Fruit fly (Drosophila melanogaster): Measurements from ENCODE around the gene CG5194.

The CG5194 gene

dm6 chr3L:9033999-9034626 is 24.5 kb upstream of the CG5194 start (continued):
- TF ChIP-seq acj6 (GFP tag; optimal IDR thresholded peaks at IDR 0.05) (peak; percentile 22), spab (GFP tag; optimal IDR thresholded peaks at IDR 0.05) (peak; percentile 75), CG1621 (tag; optimal IDR thresholded peaks at IDR 0.05) (no peak), CG8319 (GFP tag; optimal IDR thresholded peaks at IDR 0.05) (peak; percentile 66), CG16779 (tag; optimal IDR thresholded peaks at IDR 0.05) (no peak), salr (GFP tag; optimal IDR thresholded peaks at IDR 0.05) (no peak), Eip78C (GFP tag) (peak; percentile 86), CG8632 (GFP tag; optimal IDR thresholded peaks at IDR 0.05) (peak; percentile 36), Eip93F (GFP tag; optimal IDR thresholded peaks at IDR 0.05) (no peak), dsx (GFP tag; optimal IDR thresholded peaks at IDR 0.05; ENCODE audit: poor library complexity, severe bottlenecking) (peak; percentile 29), achi (GFP tag; optimal IDR thresholded peaks at IDR 0.05) (peak; percentile 48), svp (GFP tag) (peak; percentile 85), CG10631 (GFP tag; optimal IDR thresholded peaks at IDR 0.05) (no peak), net (GFP tag; optimal IDR thresholded peaks at IDR 0.05) (peak; percentile 23), Hr4 (GFP tag; optimal IDR thresholded peaks at IDR 0.05) (no peak), Ets96B (tag; optimal IDR thresholded peaks at IDR 0.05) (peak; percentile 71), dac (GFP tag; optimal IDR thresholded peaks at IDR 0.05) (no peak), CG32006 (GFP tag; optimal IDR thresholded peaks at IDR 0.05) (peak; percentile 16), CG6163 (GFP tag; IDR thresholded peaks at IDR 0.05) (peak; percentile 84), lz (GFP tag; optimal IDR thresholded peaks at IDR 0.05) (peak; percentile 3), CG8119 (GFP tag; IDR thresholded peaks at IDR 0.05) (peak; percentile 40; the same call in 1 of the 3 replicates), CG6792 (GFP tag; optimal IDR thresholded peaks at IDR 0.05) (peak; percentile 33), Hr38 (GFP tag; optimal IDR thresholded peaks at IDR 0.05) (no peak), Met (GFP tag; optimal IDR thresholded peaks at IDR 0.05) (peak; percentile 72), Hr39 (GFP tag; optimal IDR thresholded peaks at IDR 0.05) (peak; percentile 67), Ets21C (GFP tag; optimal IDR thresholded peaks at IDR 0.05) (peak; percentile 24), eg (GFP tag; IDR thresholded peaks at IDR 0.05) (0 out of 3 replicates have a peak, but pooled peaks have one; percentile 36)

DNA sequence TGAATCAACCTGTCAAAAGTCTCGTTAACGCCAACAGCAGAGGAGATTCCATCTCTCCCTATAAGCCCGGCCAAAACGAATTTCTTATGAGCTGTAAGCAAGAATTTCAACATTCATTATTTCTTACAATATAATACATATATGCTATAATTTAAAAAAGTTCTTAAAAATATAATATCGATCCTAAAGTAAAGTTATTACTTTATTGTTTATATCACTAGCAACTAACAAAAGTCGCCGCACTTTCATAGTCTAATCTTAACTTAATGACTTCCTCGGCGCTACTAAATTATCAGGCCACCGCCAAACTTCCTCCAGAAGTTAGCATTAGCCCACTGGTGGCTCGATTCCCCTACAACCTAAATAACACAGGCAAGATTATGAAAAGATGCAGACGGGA is 23.9 kb upstream of the CG5194 start:
- TF ChIP-seq CG31627 (GFP tag; optimal IDR thresholded peaks at IDR 0.05) (peak; percentile 38), Eip93F (GFP tag; optimal IDR thresholded peaks at IDR 0.05) (no peak), CG11294 (GFP tag; IDR thresholded peaks at IDR 0.05) (no peak), dac (GFP tag; optimal IDR thresholded peaks at IDR 0.05) (no peak), CG10631 (GFP tag; optimal IDR thresholded peaks at IDR 0.05) (peak; percentile 40), CG16779 (tag; optimal IDR thresholded peaks at IDR 0.05) (no peak), esn (GFP tag; optimal IDR thresholded peaks at IDR 0.05) (peak; percentile 66), CG4318 (GFP tag; optimal IDR thresholded peaks at IDR 0.05) (no peak), Smox (GFP tag; optimal IDR thresholded peaks at IDR 0.05) (peak; percentile 50), CG6854 (GFP tag; optimal IDR thresholded peaks at IDR 0.05) (peak; percentile 37), Gug (GFP tag; IDR thresholded peaks at IDR 0.05) (no peak), acj6 (GFP tag; optimal IDR thresholded peaks at IDR 0.05) (peak; percentile 51), CG6808 (GFP tag; optimal IDR thresholded peaks at IDR 0.05) (peak; percentile 52), OdsH (GFP tag; optimal IDR thresholded peaks at IDR 0.05) (peak; percentile 57), CG34406 (GFP tag; optimal IDR thresholded peaks at IDR 0.05) (peak; percentile 41), CG9139 (GFP tag; optimal IDR thresholded peaks at IDR 0.05) (no peak), CG15336 (GFP tag; IDR thresholded peaks at IDR 0.05) (peak; percentile 39; the same call in 1 of the 2 replicates), Ets21C (GFP tag; optimal IDR thresholded peaks at IDR 0.05) (peak; percentile 24), fd85E (GFP tag; optimal IDR thresholded peaks at IDR 0.05) (no peak), CG3032 (tag; optimal IDR thresholded peaks at IDR 0.05) (peak; percentile 47), Sox102F (GFP tag; optimal IDR thresholded peaks at IDR 0.05) (peak; percentile 15), dsx (GFP tag; optimal IDR thresholded peaks at IDR 0.05; ENCODE audit: poor library complexity, severe bottlenecking) (peak; percentile 9), Eip75B (GFP tag; optimal IDR thresholded peaks at IDR 0.05) (no peak), CG32006 (GFP tag; optimal IDR thresholded peaks at IDR 0.05) (peak; percentile 26), CG10669 (GFP tag; optimal IDR thresholded peaks at IDR 0.05) (peak; percentile 39), CG1621 (tag; optimal IDR thresholded peaks at IDR 0.05) (no peak), Hr38 (GFP tag; optimal IDR thresholded peaks at IDR 0.05) (no peak), eg (GFP tag; IDR thresholded peaks at IDR 0.05) (no peak), CG6276 (GFP tag; optimal IDR thresholded peaks at IDR 0.05) (no peak), CG11902 (GFP tag; optimal IDR thresholded peaks at IDR 0.05) (peak; percentile 51), Hr39 (GFP tag; optimal IDR thresholded peaks at IDR 0.05) (peak; percentile 36), CG3919 (GFP tag; optimal IDR thresholded peaks at IDR 0.05) (peak; percentile 59), spab (GFP tag; optimal IDR thresholded peaks at IDR 0.05) (no peak), topi (GFP tag; optimal IDR thresholded peaks at IDR 0.05) (peak; percentile 39), pdm3 (GFP tag; optimal IDR thresholded peaks at IDR 0.05) (peak; percentile 10)

All from whole organism, prepupa.